Fruit fly (Drosophila melanogaster): Measurements from ENCODE around the gene CG32040.

DNA sequence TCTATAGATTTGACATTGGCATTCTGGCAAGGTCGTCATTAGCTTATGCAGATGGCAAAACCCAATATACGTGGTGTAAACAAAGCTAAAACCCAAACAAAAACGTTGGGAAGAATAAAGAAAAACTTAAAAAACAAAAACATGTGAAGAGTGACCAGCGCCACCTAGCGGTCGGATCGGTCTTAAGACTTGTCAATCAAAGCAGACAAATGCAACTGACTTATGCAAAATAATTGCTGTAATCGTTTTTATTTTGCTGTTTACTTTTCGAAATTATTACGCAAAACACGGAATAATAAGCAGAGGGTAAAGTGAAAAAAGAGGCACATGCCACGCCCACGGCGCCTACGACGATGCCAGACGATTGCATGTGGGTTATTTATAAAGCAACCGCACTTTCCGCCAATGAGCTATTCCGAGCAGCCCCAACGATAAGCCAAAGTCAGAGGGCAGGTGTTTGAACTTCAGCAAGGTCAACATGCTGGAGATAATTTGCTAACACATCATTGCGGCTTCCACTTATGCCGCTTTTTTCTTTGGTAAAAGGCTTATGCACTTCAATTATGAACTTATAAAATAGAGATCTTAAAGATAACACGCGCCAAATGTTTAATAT, 2.4 kb downstream of the CG32040 start:
- TF ChIP-seq CG1620 (GFP tag; optimal IDR thresholded peaks at IDR 0.05) (no peak), CG14711 (tag; optimal IDR thresholded peaks at IDR 0.05) (no peak), cic (GFP tag; optimal IDR thresholded peaks at IDR 0.05) (no peak), CG5204 (GFP tag; optimal IDR thresholded peaks at IDR 0.05) (no peak), Clk (GFP tag; optimal IDR thresholded peaks at IDR 0.05) (no peak)

Measured in whole organism, adult.